Fruit fly (Drosophila melanogaster): ENCODE measurements around the gene Gtpx.

Gene Gtpx

dm6 chr3L:3303087-3303526, 23.0 kb upstream of the Gtpx start, which contains the start of gene CG14968 (continued):
- no peak for TF ChIP-seq tna (GFP tag; IDR thresholded peaks at IDR 0.05; ENCODE audit: partially characterized antibody)
- peak; percentile 91 for TF ChIP-seq CG5953 (GFP tag; IDR thresholded peaks at IDR 0.05)
- no peak for TF ChIP-seq Hr39 (optimal IDR thresholded peaks at IDR 0.05)
- peak; percentile 98 for TF ChIP-seq lab (GFP tag; optimal IDR thresholded peaks at IDR 0.05)
- peak; percentile 37 for TF ChIP-seq Atf3 (GFP tag; optimal IDR thresholded peaks at IDR 0.05)
- peak; percentile 91 for TF ChIP-seq CG1602 (GFP tag; optimal IDR thresholded peaks at IDR 0.05)
- peak; percentile 75 for TF ChIP-seq zfh2 (GFP tag; optimal IDR thresholded peaks at IDR 0.05)
- TF ChIP-seq Oaz (GFP tag; IDR thresholded peaks at IDR 0.05), result peak; percentile 96
- peak; percentile 83 for TF ChIP-seq slou (GFP tag; optimal IDR thresholded peaks at IDR 0.05)
- TF ChIP-seq ERR (GFP tag; optimal IDR thresholded peaks at IDR 0.05), result peak; percentile 73
- TF ChIP-seq pan (optimal IDR thresholded peaks at IDR 0.05), result no peak
- TF ChIP-seq pan (GFP tag; optimal IDR thresholded peaks at IDR 0.05 in 1 of 2, IDR thresholded peaks at IDR 0.05 in 1 of 2), result peak in 1 of 2 experiments; percentile 98
- peak; percentile 97 for TF ChIP-seq Fer3 (tag; optimal IDR thresholded peaks at IDR 0.05)
- TF ChIP-seq CG11696 (GFP tag; IDR thresholded peaks at IDR 0.05), result peak; percentile 91
- TF ChIP-seq eve (GFP tag; optimal IDR thresholded peaks at IDR 0.05), result peak in 1 of 2 experiments; percentile 86
- TF ChIP-seq stwl (tag; optimal IDR thresholded peaks at IDR 0.05), result no peak
- TF ChIP-seq Vsx1 (GFP tag; optimal IDR thresholded peaks at IDR 0.05), result peak; percentile 55
- TF ChIP-seq Six4 (GFP tag; optimal IDR thresholded peaks at IDR 0.05), result peak; percentile 89
- TF ChIP-seq Awh (GFP tag; IDR thresholded peaks at IDR 0.05), result peak; percentile 96
- peak; percentile 92 for TF ChIP-seq CG1647 (GFP tag; optimal IDR thresholded peaks at IDR 0.05)
- peak; percentile 93 for TF ChIP-seq HmgZ (tag; optimal IDR thresholded peaks at IDR 0.05)
- TF ChIP-seq jing (GFP tag; optimal IDR thresholded peaks at IDR 0.05), result peak; percentile 36
- TF ChIP-seq CG30020 (tag; optimal IDR thresholded peaks at IDR 0.05), result peak; percentile 49
- peak; percentile 98 for TF ChIP-seq CG3847 (GFP tag; IDR thresholded peaks at IDR 0.05)
- peak; percentile 23 for TF ChIP-seq CG12236 (GFP tag; optimal IDR thresholded peaks at IDR 0.05)
- peak; percentile 86 for TF ChIP-seq CG7556 (GFP tag; optimal IDR thresholded peaks at IDR 0.05)
- peak; percentile 61 to 97 for TF ChIP-seq Hr51 (GFP tag; optimal IDR thresholded peaks at IDR 0.05)
- peak; percentile 93 for TF ChIP-seq phol (tag; optimal IDR thresholded peaks at IDR 0.05)
- TF ChIP-seq CG30403 (GFP tag; optimal IDR thresholded peaks at IDR 0.05), result peak; percentile 93
- peak; percentile 89 for TF ChIP-seq CG15601 (tag; optimal IDR thresholded peaks at IDR 0.05)
- peak; percentile 86 for TF ChIP-seq trh (GFP tag; optimal IDR thresholded peaks at IDR 0.05)
- TF ChIP-seq CG12744 (GFP tag; optimal IDR thresholded peaks at IDR 0.05), result peak; percentile 62
- peak; percentile 87 for TF ChIP-seq bab2 (GFP tag; optimal IDR thresholded peaks at IDR 0.05)
- peak; percentile 89 for TF ChIP-seq kay (GFP tag; optimal IDR thresholded peaks at IDR 0.05)
- TF ChIP-seq CG33213 (GFP tag; optimal IDR thresholded peaks at IDR 0.05), result peak; percentile 69
- TF ChIP-seq CG5245 (GFP tag; optimal IDR thresholded peaks at IDR 0.05), result peak; percentile 80
- TF ChIP-seq CG18599 (GFP tag; optimal IDR thresholded peaks at IDR 0.05), result peak; percentile 97
- TF ChIP-seq danr (GFP tag; IDR thresholded peaks at IDR 0.05), result peak; percentile 81
- TF ChIP-seq CG16779 (GFP tag; IDR thresholded peaks at IDR 0.05), result peak; percentile 91
- TF ChIP-seq CG10267 (tag; optimal IDR thresholded peaks at IDR 0.05), result peak; percentile 84
- TF ChIP-seq Ets97D (GFP tag; optimal IDR thresholded peaks at IDR 0.05), result peak; percentile 29
- TF ChIP-seq sug (tag; optimal IDR thresholded peaks at IDR 0.05), result peak; percentile 88
- TF ChIP-seq CG8281 (tag; optimal IDR thresholded peaks at IDR 0.05), result peak; percentile 75
- TF ChIP-seq crc (GFP tag; optimal IDR thresholded peaks at IDR 0.05), result peak; percentile 52
- TF ChIP-seq nom (GFP tag; optimal IDR thresholded peaks at IDR 0.05), result peak; percentile 59
- no peak for TF ChIP-seq BEAF-32 (GFP tag; optimal IDR thresholded peaks at IDR 0.05)
- no peak for TF ChIP-seq CG2129 (GFP tag; IDR thresholded peaks at IDR 0.05; ENCODE audit: partially characterized antibody)
- TF ChIP-seq h (optimal IDR thresholded peaks at IDR 0.05), result no peak
- peak; percentile 78 for TF ChIP-seq dmrt11E (tag; optimal IDR thresholded peaks at IDR 0.05)
- no peak for TF ChIP-seq Kr (GFP tag; optimal IDR thresholded peaks at IDR 0.05)
- peak; percentile 93 for TF ChIP-seq CG13296 (GFP tag; optimal IDR thresholded peaks at IDR 0.05)
